Fruit fly (Drosophila melanogaster) whole organism, wandering third instar larva: ENCODE data around the gene CG6296.

ENCODE experiments used
- Abd-B ChIP-seq: fragments of >200 bp; optimal IDR thresholded peaks from 2 replicates; lab custom pipeline; 2017; ENCODE audit warnings: missing biosample characterization, missing genetic modification characterization
- CG32264 ChIP-seq: fragments of 200-800 bp; sonication (Bioruptor generic); optimal IDR thresholded peaks from 2 replicates; lab custom pipeline; 2016; ENCODE audit warnings: missing biosample characterization, missing genetic modification characterization
- CG9705 ChIP-seq: fragments of 200-800 bp; sonication (Bioruptor generic); optimal IDR thresholded peaks from 2 replicates; lab custom pipeline; 2018; ENCODE audit warnings: missing biosample characterization, mild to moderate bottlenecking, missing genetic modification characterization
- CrebA ChIP-seq: fragments of 200-800 bp; sonication (Bioruptor generic); optimal IDR thresholded peaks from 2 replicates; lab custom pipeline; 2016; ENCODE audit warnings: missing biosample characterization, mild to moderate bottlenecking, missing genetic modification characterization, borderline replicate concordance
- Dfd ChIP-seq: fragments of >200 bp; optimal IDR thresholded peaks from 2 replicates; lab custom pipeline; 2017; ENCODE audit warnings: missing biosample characterization, missing genetic modification characterization
- Dif ChIP-seq: fragments of 200-275, 200-300 bp; sonication (Bioruptor generic); optimal IDR thresholded peaks from 2 replicates; lab custom pipeline; 2018; ENCODE audit warnings: missing biosample characterization, missing genetic modification characterization; ENCODE audit not compliant: partially characterized antibody
- GATAd ChIP-seq: sonication (Bioruptor generic); optimal IDR thresholded peaks from 2 replicates; lab custom pipeline; 2016; ENCODE audit warnings: missing biosample characterization, missing genetic modification characterization
- HLH106 ChIP-seq: fragments of 200-800 bp; optimal IDR thresholded peaks from 3 replicates; lab custom pipeline; 2019; ENCODE audit warnings: missing biosample characterization, mild to moderate bottlenecking, missing genetic modification characterization, moderate library complexity
- Hnf4 ChIP-seq: fragments of 200-800 bp; sonication (Bioruptor generic); optimal IDR thresholded peaks from 2 replicates; lab custom pipeline; 2016; ENCODE audit warnings: missing biosample characterization, mild to moderate bottlenecking, missing genetic modification characterization
- Hr78 ChIP-seq: fragments of >200 bp; optimal IDR thresholded peaks from 2 replicates; lab custom pipeline; 2017; ENCODE audit warnings: missing biosample characterization, missing genetic modification characterization
- Hr83 ChIP-seq: fragments of 200-300 bp; sonication (Bioruptor generic); optimal IDR thresholded peaks from 2 replicates; lab custom pipeline; 2016; ENCODE audit warnings: missing biosample characterization, mild to moderate bottlenecking, missing genetic modification characterization, moderate library complexity; ENCODE audit not compliant: poor library complexity, severe bottlenecking
- Jra ChIP-seq: sonication (Bioruptor generic); optimal IDR thresholded peaks from 2 replicates; lab custom pipeline; 2016; ENCODE audit warnings: missing biosample characterization, missing genetic modification characterization
- Myc ChIP-seq: fragments of >200 bp; optimal IDR thresholded peaks from 2 replicates; lab custom pipeline; 2017
- N ChIP-seq: fragments of >200 bp; optimal IDR thresholded peaks from 2 replicates; lab custom pipeline; 2018; ENCODE audit warnings: missing biosample characterization, missing external identifiers, missing genetic modification characterization
- OdsH ChIP-seq: fragments of 200-800 bp; sonication (Bioruptor generic); optimal IDR thresholded peaks from 2 replicates; lab custom pipeline; 2016; ENCODE audit warnings: missing biosample characterization, mild to moderate bottlenecking, missing genetic modification characterization
- Rel ChIP-seq, 2 experiments: fragments of 200-800 bp; sonication (Bioruptor generic) in 1 of 2; optimal IDR thresholded peaks; 2 replicates in 1 of 2; 3 replicates in 1 of 2; lab custom pipeline; 2016 to 2019; ENCODE audit warnings: mild to moderate bottlenecking in 2 of 2, missing biosample characterization in 2 of 2, missing genetic modification characterization in 2 of 2, moderate library complexity in 1 of 2
- Sp1 ChIP-seq: fragments of 200-800 bp; sonication (Bioruptor generic); optimal IDR thresholded peaks from 3 replicates; lab custom pipeline; 2019; ENCODE audit warnings: missing biosample characterization, mild to moderate bottlenecking, missing genetic modification characterization, moderate library complexity
- Vsx2 ChIP-seq: fragments of 200-300, 225-300 bp; sonication (Bioruptor generic); optimal IDR thresholded peaks from 2 replicates; lab custom pipeline; 2018; ENCODE audit warnings: missing biosample characterization, missing genetic modification characterization; ENCODE audit not compliant: partially characterized antibody
- br ChIP-seq: fragments of 200-800 bp; sonication (Bioruptor generic); optimal IDR thresholded peaks from 2 replicates; lab custom pipeline; 2016; ENCODE audit warnings: missing biosample characterization, missing genetic modification characterization
- brk ChIP-seq: fragments of 200-800 bp; sonication (Bioruptor generic); optimal IDR thresholded peaks from 2 replicates; lab custom pipeline; 2016; ENCODE audit warnings: missing biosample characterization, mild to moderate bottlenecking, missing genetic modification characterization
- dl ChIP-seq, 2 experiments: fragments of 175-275, 200-275 bp in 1 of 2; fragments of 200-275 bp in 1 of 2; sonication (Bioruptor generic); optimal IDR thresholded peaks; lab custom pipeline; 2018; ENCODE audit warnings: mild to moderate bottlenecking in 2 of 2, missing biosample characterization in 2 of 2, missing genetic modification characterization in 2 of 2, moderate library complexity in 2 of 2; ENCODE audit not compliant: partially characterized antibody in 2 of 2, insufficient read depth in 1 of 2
- dmrt93B ChIP-seq: fragments of 200-800 bp; sonication (Bioruptor generic); optimal IDR thresholded peaks from 2 replicates; lab custom pipeline; 2018; ENCODE audit warnings: missing biosample characterization, mild to moderate bottlenecking, missing genetic modification characterization
- dsf ChIP-seq: sonication (Bioruptor generic); optimal IDR thresholded peaks from 2 replicates; lab custom pipeline; 2016; ENCODE audit warnings: missing biosample characterization, missing genetic modification characterization, borderline replicate concordance
- ey ChIP-seq: fragments of 200-800 bp; sonication (Bioruptor generic); optimal IDR thresholded peaks from 2 replicates; lab custom pipeline; 2016; ENCODE audit warnings: missing biosample characterization, missing genetic modification characterization
- foxo ChIP-seq, 2 experiments: fragments of 200-800 bp; sonication (Bioruptor generic); optimal IDR thresholded peaks; 2 replicates in 1 of 2; 3 replicates in 1 of 2; lab custom pipeline; 2016 to 2017; ENCODE audit warnings: missing biosample characterization in 2 of 2, missing genetic modification characterization in 2 of 2
- fru ChIP-seq: fragments of 200-800 bp; sonication (Bioruptor generic); optimal IDR thresholded peaks from 3 replicates; lab custom pipeline; 2016; ENCODE audit warnings: missing biosample characterization, mild to moderate bottlenecking, missing genetic modification characterization
- h ChIP-seq: fragments of 200-800 bp; sonication (Bioruptor generic); optimal IDR thresholded peaks from 3 replicates; lab custom pipeline; 2016; ENCODE audit warnings: missing biosample characterization, mild to moderate bottlenecking, missing genetic modification characterization
- jim ChIP-seq: fragments of 175-275, 200-325 bp; sonication (Bioruptor generic); optimal IDR thresholded peaks from 2 replicates; lab custom pipeline; 2016; ENCODE audit warnings: missing biosample characterization, mild to moderate bottlenecking, missing genetic modification characterization
- lola ChIP-seq: fragments of >200 bp; optimal IDR thresholded peaks from 2 replicates; lab custom pipeline; 2017; ENCODE audit warnings: missing biosample characterization, missing genetic modification characterization
- psq ChIP-seq: fragments of 200-800 bp; sonication (Bioruptor generic); optimal IDR thresholded peaks from 3 replicates; lab custom pipeline; 2017; ENCODE audit warnings: missing biosample characterization, mild to moderate bottlenecking, missing genetic modification characterization, moderate library complexity
- rgr ChIP-seq: fragments of 200-800 bp; sonication (Bioruptor generic); optimal IDR thresholded peaks from 3 replicates; lab custom pipeline; 2016; ENCODE audit warnings: missing biosample characterization, mild to moderate bottlenecking, missing genetic modification characterization
- sage ChIP-seq: fragments of 200-800 bp; sonication (Bioruptor generic); optimal IDR thresholded peaks from 2 replicates; lab custom pipeline; 2016; ENCODE audit warnings: missing biosample characterization, mild to moderate bottlenecking, missing genetic modification characterization
- sv ChIP-seq: fragments of 200-800 bp; sonication (Bioruptor generic); optimal IDR thresholded peaks from 3 replicates; lab custom pipeline; 2016; ENCODE audit warnings: missing biosample characterization, missing genetic modification characterization
- woc ChIP-seq: sonication (Bioruptor generic); optimal IDR thresholded peaks from 2 replicates; lab custom pipeline; 2016; ENCODE audit warnings: missing biosample characterization, mild to moderate bottlenecking, missing genetic modification characterization

Gene CG6296

DNA sequence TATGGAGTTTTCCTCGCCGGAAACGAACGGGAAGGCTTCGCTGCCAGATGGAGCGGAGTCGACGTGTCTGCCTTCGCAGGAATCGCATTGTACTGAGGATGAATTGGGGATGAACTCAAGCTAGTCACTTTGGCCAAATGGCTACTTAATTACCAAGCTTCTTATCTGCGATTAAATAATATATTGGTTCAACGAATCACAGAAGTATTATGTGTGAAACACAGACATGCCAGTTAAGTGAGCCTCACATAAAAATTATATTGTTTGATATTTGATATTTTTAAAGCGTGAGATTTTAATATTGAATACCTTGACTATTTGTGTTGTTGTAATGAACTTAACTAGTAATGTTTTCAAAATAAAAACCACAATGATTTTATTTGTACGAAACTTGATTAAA is 38.9 kb downstream of the CG6296 start, which contains the start of gene Gr97a:
TSS of gene Gr97a (minus strand) at position 101 of the 400 bp plus-strand sequence.
- TF ChIP-seq Vsx2 (GFP tag; lab: Kevin White, UChicago), result no peak
- no peak for TF ChIP-seq CG9705 (GFP tag; lab: Kevin White, UChicago)
- TF ChIP-seq jim (GFP tag; lab: Kevin White, UChicago), result no peak
- no peak for TF ChIP-seq CG32264 (GFP tag; lab: Kevin White, UChicago)
- TF ChIP-seq br (GFP tag; lab: Kevin White, UChicago), result no peak
- TF ChIP-seq Hnf4 (GFP tag; lab: Kevin White, UChicago), result no peak
- no peak for TF ChIP-seq ey (GFP tag; lab: Kevin White, UChicago)
- no peak for TF ChIP-seq sage (GFP tag; lab: Kevin White, UChicago)
- no peak for TF ChIP-seq dsf (GFP tag; lab: Kevin White, UChicago)
- TF ChIP-seq dl (GFP tag; optimal IDR thresholded peaks at IDR 0.05; lab: Kevin White, UChicago; ENCODE audit: insufficient read depth in 1 of 2, partially characterized antibody in 2 of 2), result no peak
- TF ChIP-seq CrebA (GFP tag; lab: Kevin White, UChicago), result no peak

DNA sequence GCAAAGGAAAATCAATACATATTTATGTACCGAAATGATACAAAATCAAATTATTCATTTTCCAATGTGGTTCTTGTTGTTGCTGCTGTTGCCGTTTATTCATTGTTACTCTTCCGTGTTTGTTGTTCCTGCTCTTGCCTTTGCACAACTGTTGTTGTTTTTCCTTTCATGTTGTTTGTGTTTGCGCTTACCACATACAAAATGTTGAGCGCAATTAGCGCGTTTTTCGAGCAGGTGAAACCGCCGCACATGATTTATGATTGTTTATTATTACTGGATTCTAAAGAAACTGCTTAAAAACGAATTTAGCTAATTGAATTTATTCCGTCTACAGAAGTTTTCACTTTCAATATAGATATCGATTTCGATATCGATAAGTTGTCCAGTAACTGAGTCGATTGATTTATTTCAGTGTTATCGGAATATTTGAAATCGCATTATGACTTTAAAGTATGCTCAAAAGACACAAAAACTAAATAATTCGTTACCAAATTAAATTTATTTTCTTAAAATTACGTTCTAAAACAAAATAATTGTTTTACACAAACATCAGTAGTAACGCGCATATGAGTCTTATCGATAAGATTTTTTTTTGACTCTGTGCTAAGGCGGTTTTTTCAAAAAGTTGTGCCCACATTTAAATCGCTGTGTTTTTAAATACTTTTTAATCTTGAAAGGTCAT is 40.7 kb downstream of the CG6296 start, which contains the start of gene Tsp97E:
TSS of gene Tsp97E (minus strand) at position 366 of the 682 bp plus-strand sequence.
- TF ChIP-seq brk (GFP tag; lab: Kevin White, UChicago), result peak; percentile 25
- TF ChIP-seq foxo (GFP tag; optimal IDR thresholded peaks at IDR 0.05; lab: Kevin White, UChicago), result no peak
- TF ChIP-seq CG9705 (GFP tag; lab: Kevin White, UChicago), result no peak
- TF ChIP-seq Hnf4 (GFP tag; lab: Kevin White, UChicago), result peak; percentile 3
- peak; percentile 54 for TF ChIP-seq fru
- peak; percentile 5 for TF ChIP-seq Sp1 (GFP tag; lab: Kevin White, UChicago)
- no peak for TF ChIP-seq dl (GFP tag; optimal IDR thresholded peaks at IDR 0.05; lab: Kevin White, UChicago; ENCODE audit: insufficient read depth in 1 of 2, partially characterized antibody in 2 of 2)
- TF ChIP-seq Jra (GFP tag; lab: Kevin White, UChicago), result no peak
- TF ChIP-seq Myc (lab: Kevin White, UChicago), result no peak
- TF ChIP-seq br (GFP tag; lab: Kevin White, UChicago), result no peak

DNA sequence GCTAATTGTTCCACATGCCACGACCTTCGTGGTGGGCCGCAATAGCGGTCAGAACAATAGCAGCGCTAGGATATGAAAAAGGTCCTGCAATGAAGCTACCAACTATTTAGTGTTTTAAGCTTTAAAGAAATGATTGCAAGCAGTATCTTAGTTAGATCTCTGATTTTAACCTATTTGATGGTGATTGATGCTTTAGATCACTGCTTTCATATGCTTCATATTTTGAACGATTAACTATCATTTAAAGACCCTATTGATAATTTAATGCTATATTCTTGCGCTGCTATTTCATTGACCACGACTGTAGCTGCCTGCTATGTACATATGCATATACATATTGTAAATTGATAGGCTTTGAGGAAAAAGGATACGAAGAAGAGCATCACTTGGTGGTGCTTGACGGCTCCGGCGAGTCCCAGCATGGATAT is 41.5 kb downstream of the CG6296 start:
- TF ChIP-seq dl (GFP tag; optimal IDR thresholded peaks at IDR 0.05; lab: Kevin White, UChicago; ENCODE audit: insufficient read depth in 1 of 2, partially characterized antibody in 2 of 2) (no peak), fru (peak; percentile 24), CG9705 (GFP tag; lab: Kevin White, UChicago) (peak; percentile 29), Hr83 (GFP tag; lab: Kevin White, UChicago) (no peak), Hr78 (GFP tag; lab: Kevin White, UChicago) (no peak), rgr (GFP tag; lab: Kevin White, UChicago) (peak; percentile 20), Sp1 (GFP tag; lab: Kevin White, UChicago) (peak; percentile 40), CrebA (GFP tag; lab: Kevin White, UChicago) (no peak), Myc (lab: Kevin White, UChicago) (no peak), foxo (GFP tag; optimal IDR thresholded peaks at IDR 0.05; lab: Kevin White, UChicago) (peak in 1 of 2 experiments; percentile 71), Jra (GFP tag; lab: Kevin White, UChicago) (no peak), HLH106 (tag; lab: Kevin White, UChicago) (peak; percentile 61), Hnf4 (GFP tag; lab: Kevin White, UChicago) (peak; percentile 20), sv (GFP tag; lab: Kevin White, UChicago) (peak; percentile 18), psq (GFP tag; lab: Kevin White, UChicago) (no peak), dmrt93B (GFP tag; lab: Kevin White, UChicago) (peak; percentile 64), Abd-B (GFP tag; lab: Kevin White, UChicago) (no peak), h (GFP tag; lab: Kevin White, UChicago) (peak; percentile 37), OdsH (GFP tag; lab: Kevin White, UChicago) (peak; percentile 25), N (GFP tag; lab: Kevin White, UChicago) (no peak), woc (peak; percentile 19), ey (GFP tag; lab: Kevin White, UChicago) (peak; percentile 47), lola (GFP tag; lab: Kevin White, UChicago) (no peak), GATAd (GFP tag; lab: Kevin White, UChicago) (no peak), brk (GFP tag; lab: Kevin White, UChicago) (no peak), Rel (GFP tag; optimal IDR thresholded peaks at IDR 0.05; lab: Kevin White, UChicago) (no peak), Rel (tag; optimal IDR thresholded peaks at IDR 0.05; lab: Kevin White, UChicago) (no peak), sage (GFP tag; lab: Kevin White, UChicago) (peak; percentile 64), Dfd (GFP tag; lab: Kevin White, UChicago) (no peak), Dif (no peak), CG32264 (GFP tag; lab: Kevin White, UChicago) (no peak), br (GFP tag; lab: Kevin White, UChicago) (peak; percentile 36), Vsx2 (GFP tag; lab: Kevin White, UChicago) (no peak)
